Fruit fly (Drosophila melanogaster): ENCODE results near the gene emc.

The emc gene

DNA sequence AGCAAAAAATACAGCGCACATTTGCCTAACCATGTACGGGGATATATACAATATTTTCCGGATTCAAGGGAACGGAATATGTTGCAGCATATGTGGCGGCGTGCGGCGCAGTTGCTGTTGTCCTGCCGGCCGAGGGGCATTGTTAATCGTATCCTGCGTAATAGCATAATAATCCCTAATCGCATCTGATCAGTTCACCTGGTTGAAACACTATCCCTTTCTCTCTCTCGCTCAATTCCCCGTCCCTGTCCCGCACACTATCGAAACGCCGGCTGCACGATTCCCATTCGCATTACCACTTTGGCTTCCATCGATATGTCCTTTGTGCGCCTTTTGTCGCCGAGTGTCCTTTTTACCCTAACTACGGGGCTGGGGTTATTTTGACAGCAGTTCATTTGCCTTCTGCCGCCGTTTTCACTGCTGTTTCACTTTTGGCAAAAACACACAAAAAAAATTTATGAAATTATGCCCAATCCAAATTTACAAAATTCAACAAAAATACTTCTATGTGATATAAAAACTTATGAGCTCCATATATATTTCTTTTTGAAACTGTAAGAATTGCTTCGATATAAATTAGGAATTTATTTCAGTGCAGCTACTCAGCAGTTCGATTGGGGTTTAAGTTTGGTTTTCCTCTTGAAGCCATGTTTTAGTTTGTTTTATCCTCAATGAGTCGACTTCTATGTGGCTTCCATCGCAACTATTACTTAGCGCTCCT lies 3.8 kb upstream of the emc start (continued):
- TF ChIP-seq shn (GFP tag; optimal IDR thresholded peaks at IDR 0.05) (no peak), ase (GFP tag; IDR thresholded peaks at IDR 0.05) (no peak), Deaf1 (tag; optimal IDR thresholded peaks at IDR 0.05) (no peak), CG9609 (GFP tag; optimal IDR thresholded peaks at IDR 0.05) (no peak), Bdp1 (GFP tag; optimal IDR thresholded peaks at IDR 0.05) (no peak), CG16863 (GFP tag; optimal IDR thresholded peaks at IDR 0.05) (peak; percentile 35), stwl (tag; optimal IDR thresholded peaks at IDR 0.05) (peak; percentile 27), Med (GFP tag) (peak; percentile 75), dmrt99B (tag; optimal IDR thresholded peaks at IDR 0.05) (peak; percentile 57), grau (tag; optimal IDR thresholded peaks at IDR 0.05) (peak; percentile 42), Jarid2 (GFP tag; optimal IDR thresholded peaks at IDR 0.05) (no peak), Max (GFP tag; optimal IDR thresholded peaks at IDR 0.05) (peak; percentile 5), CG2202 (tag; optimal IDR thresholded peaks at IDR 0.05) (peak; percentile 8), gsb-n (tag; optimal IDR thresholded peaks at IDR 0.05) (peak; percentile 12), eyg (GFP tag; optimal IDR thresholded peaks at IDR 0.05) (no peak), pita (GFP tag; optimal IDR thresholded peaks at IDR 0.05) (no peak), tx (GFP tag; optimal IDR thresholded peaks at IDR 0.05) (no peak), CG7928 (GFP tag; optimal IDR thresholded peaks at IDR 0.05) (no peak), CG30403 (GFP tag; optimal IDR thresholded peaks at IDR 0.05) (peak; percentile 34), Gug (GFP tag; IDR thresholded peaks at IDR 0.05) (no peak), pzg (GFP tag; optimal IDR thresholded peaks at IDR 0.05) (no peak), CG4360 (GFP tag; IDR thresholded peaks at IDR 0.05) (no peak), CG10274 (GFP tag; optimal IDR thresholded peaks at IDR 0.05) (no peak), Hr39 (optimal IDR thresholded peaks at IDR 0.05) (no peak), CG12299 (tag; optimal IDR thresholded peaks at IDR 0.05) (no peak), bcd (GFP tag; optimal IDR thresholded peaks at IDR 0.05) (peak; percentile 31), bowl (GFP tag; IDR thresholded peaks at IDR 0.05) (no peak), tgo (GFP tag; IDR thresholded peaks at IDR 0.05) (no peak), grn (GFP tag; optimal IDR thresholded peaks at IDR 0.05) (peak; percentile 62), fru (optimal IDR thresholded peaks at IDR 0.05) (no peak), oc (tag; optimal IDR thresholded peaks at IDR 0.05) (peak; percentile 62), CG3726 (GFP tag; IDR thresholded peaks at IDR 0.05) (no peak), CG6254 (GFP tag; optimal IDR thresholded peaks at IDR 0.05) (peak; percentile 49), crp (GFP tag; optimal IDR thresholded peaks at IDR 0.05) (no peak), CG12071 (GFP tag; optimal IDR thresholded peaks at IDR 0.05) (no peak), CG14965 (GFP tag; optimal IDR thresholded peaks at IDR 0.05; ENCODE audit: borderline replicate concordance) (no peak), lmd (GFP tag; IDR thresholded peaks at IDR 0.05) (peak; percentile 21; the same call in 1 of the 2 replicates), Hr78 (GFP tag; optimal IDR thresholded peaks at IDR 0.05) (no peak), CG31388 (GFP tag; optimal IDR thresholded peaks at IDR 0.05) (no peak), CG7987 (GFP tag; optimal IDR thresholded peaks at IDR 0.05) (no peak), Bteb2 (GFP tag; optimal IDR thresholded peaks at IDR 0.05) (no peak), hb (GFP tag; IDR thresholded peaks at IDR 0.05; ENCODE audit: partially characterized antibody) (no peak), Hmr (GFP tag; optimal IDR thresholded peaks at IDR 0.05) (no peak), CG1647 (GFP tag; optimal IDR thresholded peaks at IDR 0.05) (peak; percentile 48), sens (GFP tag) (peak; percentile 97), CG3281 (GFP tag; optimal IDR thresholded peaks at IDR 0.05) (no peak), Rfx (GFP tag; IDR thresholded peaks at IDR 0.05) (no peak), CG7271 (tag; optimal IDR thresholded peaks at IDR 0.05) (no peak), CG10543 (GFP tag; optimal IDR thresholded peaks at IDR 0.05) (no peak), gsb (GFP tag; IDR thresholded peaks at IDR 0.05) (no peak), NfI (GFP tag; optimal IDR thresholded peaks at IDR 0.05) (no peak)
